Worm (Caenorhabditis elegans): Measurements from ENCODE around the gene hpo-34.

ce11 chrX:11463568-11463967 lies 55.3 kb downstream of the hpo-34 start:
- TF ChIP-seq pqm-1 (tag; optimal IDR thresholded peaks at IDR 0.05) (no peak), pha-4 (tag; optimal IDR thresholded peaks at IDR 0.05) (no peak), ztf-11 (tag; optimal IDR thresholded peaks at IDR 0.05) (no peak), ama-1 (optimal IDR thresholded peaks at IDR 0.05) (no peak), nhr-11 (tag; optimal IDR thresholded peaks at IDR 0.05) (no peak), nfya-1 (tag; optimal IDR thresholded peaks at IDR 0.05; ENCODE audit: insufficient read depth) (peak; percentile 10), daf-12 (tag; optimal IDR thresholded peaks at IDR 0.05) (no peak)

All from whole organism, L3 larva.